Worm (Caenorhabditis elegans) whole organism, midembryonic: ENCODE results near the gene B0457.4.

Experiments used
- T22C8.4 ChIP-seq: fragments of 200-800 bp; sonication (Bioruptor generic); IDR thresholded peaks from 2 replicates; pipeline ENCODE4 v1.3.6; 2022; ENCODE audit warnings: missing genetic modification characterization, missing compliant biosample characterization
- cog-1 ChIP-seq: sonication (generic microtip); optimal IDR thresholded peaks from 2 replicates; lab custom pipeline; 2016; ENCODE audit warnings: missing genetic modification characterization, missing compliant biosample characterization
- flt-1 ChIP-seq: fragments of 200-800 bp; sonication (Bioruptor generic); IDR thresholded peaks from 2 replicates; pipeline ENCODE4 v1.3.6; 2022; ENCODE audit warnings: missing genetic modification characterization, missing compliant biosample characterization
- med-1 ChIP-seq: sonication (generic microtip); optimal IDR thresholded peaks from 2 replicates; lab custom pipeline; 2017; ENCODE audit warnings: missing genetic modification characterization, mild to moderate bottlenecking, missing compliant biosample characterization, antibody characterized with exemption, missing genetic modification reagents; ENCODE audit not compliant: insufficient read depth
- tab-1 ChIP-seq: fragments of 200-800 bp; sonication (Bioruptor generic); IDR thresholded peaks from 2 replicates; pipeline ENCODE4 v1.3.6; 2022; ENCODE audit warnings: missing genetic modification characterization, missing compliant biosample characterization
- ztf-23 ChIP-seq: fragments of 200-800 bp; sonication (Bioruptor generic); IDR thresholded peaks from 2 replicates; pipeline ENCODE4 v1.3.6; 2022; ENCODE audit warnings: missing genetic modification reagents, missing genetic modification characterization, missing compliant biosample characterization
- ztf-29 ChIP-seq: fragments of 200-800 bp; sonication (Bioruptor generic); IDR thresholded peaks from 2 replicates; pipeline ENCODE4 v1.3.6; 2022; ENCODE audit warnings: missing genetic modification reagents, missing genetic modification characterization, missing compliant biosample characterization

DNA sequence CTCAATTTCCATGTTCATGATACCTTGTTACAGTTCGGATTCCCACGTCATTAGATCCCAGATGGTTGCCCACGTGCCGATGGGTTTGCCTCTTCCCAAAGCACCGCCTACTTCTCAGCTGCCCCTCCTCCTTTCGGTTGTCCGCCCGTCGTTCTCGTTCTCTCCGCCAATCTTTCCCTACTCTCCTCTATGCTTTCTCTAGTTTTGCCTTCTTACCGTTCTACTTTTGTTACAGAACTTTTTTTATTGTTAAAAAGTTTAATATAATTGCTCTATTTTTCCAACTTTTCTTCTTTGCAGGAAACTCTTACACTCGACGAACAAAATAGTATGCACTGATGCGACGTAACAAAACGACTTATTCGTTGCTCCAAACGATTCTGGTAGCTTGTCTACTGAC lies 15.3 kb downstream of the B0457.4 start, which contains the start of gene lat-1:
- TF ChIP-seq tab-1 (no peak), ztf-23 (no peak), ztf-29 (GFP tag; lab: Robert Waterston, UW) (no peak), flt-1 (GFP tag; lab: Robert Waterston, UW) (no peak), med-1 (GFP tag; lab: Kevin White, UChicago) (no peak), T22C8.4 (GFP tag; lab: Robert Waterston, UW) (no peak), cog-1 (no peak)
